Fruit fly (Drosophila melanogaster) whole organism, embryonic: ENCODE measurements around the gene CG15203.
"Not testable (repeated sequence)": the region's sequence is repeated elsewhere in the genome, so short reads cannot be mapped to it uniquely, and the experiment has no call there.

Experiments used
- Atf6 ChIP-seq: fragments of 200-800 bp; sonication (Bioruptor generic); IDR thresholded peaks from 2 replicates; pipeline ENCODE4 v1.3.6; 2022; ENCODE audit warnings: missing biosample characterization, missing genetic modification characterization
- BEAF-32 ChIP-seq: fragments of 200-800 bp; sonication (Bioruptor generic); optimal IDR thresholded peaks from 3 replicates; lab custom pipeline; 2017; ENCODE audit warnings: missing biosample characterization, missing genetic modification characterization, mild to moderate bottlenecking, moderate library complexity, missing genetic modification reagents
- CG10979 ChIP-seq: fragments of 200-800 bp; sonication (Bioruptor generic); optimal IDR thresholded peaks from 2 replicates; lab custom pipeline; 2018; ENCODE audit warnings: missing biosample characterization, mild to moderate bottlenecking, missing genetic modification characterization, moderate library complexity
- CG11247 ChIP-seq: fragments of 200-800 bp; sonication (Bioruptor generic); IDR thresholded peaks from 2 replicates; pipeline ENCODE4 v1.3.6; 2022; ENCODE audit warnings: missing biosample characterization, missing genetic modification characterization
- CG11695 ChIP-seq: fragments of 200-800 bp; sonication (Bioruptor generic); IDR thresholded peaks from 3 replicates; pipeline ENCODE4 v1.3.6; 2022; ENCODE audit warnings: missing biosample characterization, missing genetic modification characterization
- CG12155 ChIP-seq: fragments of 200-800 bp; sonication (Bioruptor generic); optimal IDR thresholded peaks from 3 replicates; lab custom pipeline; 2016; ENCODE audit warnings: missing biosample characterization, missing genetic modification characterization
- CG13123 ChIP-seq: fragments of 200-800 bp; sonication (Bioruptor generic); optimal IDR thresholded peaks from 2 replicates; lab custom pipeline; 2016; ENCODE audit warnings: missing biosample characterization, missing genetic modification characterization
- CG2202 ChIP-seq: fragments of 200-800 bp; sonication (Bioruptor generic); optimal IDR thresholded peaks from 2 replicates; lab custom pipeline; 2018; ENCODE audit warnings: missing biosample characterization, mild to moderate bottlenecking, missing genetic modification characterization
- CG31365 ChIP-seq: fragments of 200-800 bp; sonication (Bioruptor generic); optimal IDR thresholded peaks from 2 replicates; lab custom pipeline; 2018; ENCODE audit warnings: missing biosample characterization, mild to moderate bottlenecking, missing genetic modification characterization
- CG34376 ChIP-seq: fragments of 200-800 bp; sonication (Bioruptor generic); optimal IDR thresholded peaks from 2 replicates; lab custom pipeline; 2018; ENCODE audit warnings: missing biosample characterization, mild to moderate bottlenecking, missing genetic modification characterization
- CG34422 ChIP-seq: fragments of 200-800 bp; sonication (Bioruptor generic); IDR thresholded peaks from 3 replicates; pipeline ENCODE4 v1.3.6; 2022; ENCODE audit warnings: missing biosample characterization, missing genetic modification characterization
- CG43689 ChIP-seq: fragments of 200-800 bp; sonication (Bioruptor generic); IDR thresholded peaks from 2 replicates; pipeline ENCODE4 v1.3.6; 2022; ENCODE audit warnings: missing biosample characterization, missing genetic modification characterization
- CG7556 ChIP-seq: fragments of 200-800 bp; sonication (Bioruptor generic); optimal IDR thresholded peaks from 2 replicates; lab custom pipeline; 2017; ENCODE audit warnings: missing biosample characterization, mild to moderate bottlenecking, missing genetic modification characterization
- CG8089 ChIP-seq: fragments of 200-800 bp; sonication (Bioruptor generic); optimal IDR thresholded peaks from 3 replicates; lab custom pipeline; 2016; ENCODE audit warnings: missing biosample characterization, missing genetic modification characterization
- CG8388 ChIP-seq: fragments of 200-800 bp; sonication (Bioruptor generic); optimal IDR thresholded peaks from 2 replicates; lab custom pipeline; 2019; ENCODE audit warnings: missing biosample characterization, mild to moderate bottlenecking, missing genetic modification characterization, moderate library complexity
- Dll ChIP-seq: fragments of 200-800 bp; sonication (Bioruptor generic); IDR thresholded peaks from 4 replicates; pipeline ENCODE4 v1.3.6; 2022; ENCODE audit warnings: missing biosample characterization, missing genetic modification characterization; ENCODE audit not compliant: partially characterized antibody
- Doc3 ChIP-seq: fragments of 200-800 bp; sonication (Bioruptor generic); IDR thresholded peaks from 3 replicates; pipeline ENCODE4 v1.3.6; 2022; ENCODE audit warnings: missing biosample characterization, missing genetic modification characterization; ENCODE audit not compliant: partially characterized antibody
- Eip74EF ChIP-seq, 2 experiments: fragments of 200-800 bp in 1 of 2; fragments of >200 bp in 1 of 2; sonication (Bioruptor generic) in 1 of 2; optimal IDR thresholded peaks; 2 replicates each; lab custom pipeline; 2017 to 2019; ENCODE audit warnings: missing biosample characterization in 2 of 2, missing genetic modification characterization in 2 of 2, mild to moderate bottlenecking in 1 of 2, moderate library complexity in 1 of 2
- H15 ChIP-seq: fragments of 200-800 bp; sonication (Bioruptor generic); IDR thresholded peaks from 3 replicates; pipeline ENCODE4 v1.3.6; 2022; ENCODE audit warnings: missing biosample characterization, missing genetic modification characterization
- HmgZ ChIP-seq: fragments of 200-800 bp; sonication (Bioruptor generic); optimal IDR thresholded peaks from 2 replicates; lab custom pipeline; 2018; ENCODE audit warnings: missing biosample characterization, mild to moderate bottlenecking, missing genetic modification characterization
- Hmx ChIP-seq: fragments of 200-800 bp; sonication (Bioruptor generic); optimal IDR thresholded peaks from 2 replicates; lab custom pipeline; 2016; ENCODE audit warnings: missing biosample characterization, missing genetic modification characterization
- Hsf ChIP-seq: fragments of 200-800 bp; sonication (Bioruptor generic); optimal IDR thresholded peaks from 3 replicates; lab custom pipeline; 2016; ENCODE audit warnings: missing biosample characterization, missing genetic modification characterization
- Jarid2 ChIP-seq: fragments of 200-800 bp; sonication (Bioruptor generic); optimal IDR thresholded peaks from 3 replicates; lab custom pipeline; 2017; ENCODE audit warnings: mild to moderate bottlenecking, missing biosample characterization, missing genetic modification reagents, missing genetic modification characterization
- Nf-YC ChIP-seq: fragments of 200-800 bp; optimal IDR thresholded peaks from 3 replicates; lab custom pipeline; 2019; ENCODE audit warnings: missing biosample characterization, mild to moderate bottlenecking, missing genetic modification characterization, moderate library complexity
- Sry-δ ChIP-seq: fragments of 200-800 bp; sonication (Bioruptor generic); optimal IDR thresholded peaks from 2 replicates; lab custom pipeline; 2016; ENCODE audit warnings: missing biosample characterization, missing genetic modification characterization
- bcd ChIP-seq: fragments of 200-800 bp; sonication (Bioruptor generic); optimal IDR thresholded peaks from 2 replicates; lab custom pipeline; 2017; ENCODE audit warnings: missing biosample characterization, mild to moderate bottlenecking, missing genetic modification characterization
- cwo ChIP-seq: fragments of 200-800 bp; sonication (Bioruptor generic); optimal IDR thresholded peaks from 3 replicates; lab custom pipeline; 2017; ENCODE audit warnings: missing biosample characterization, missing genetic modification characterization, mild to moderate bottlenecking, moderate library complexity, missing genetic modification reagents
- dan ChIP-seq: fragments of 200-800 bp; sonication (Bioruptor generic); IDR thresholded peaks from 2 replicates; pipeline ENCODE4 v1.3.6; 2022; ENCODE audit warnings: missing biosample characterization, missing genetic modification characterization
- emc ChIP-seq: fragments of 200-800 bp; sonication (Bioruptor generic); optimal IDR thresholded peaks from 2 replicates; lab custom pipeline; 2016; ENCODE audit warnings: missing biosample characterization, missing genetic modification characterization
- en ChIP-seq: fragments of 200-800 bp; sonication (Bioruptor generic); optimal IDR thresholded peaks from 2 replicates; lab custom pipeline; 2016; ENCODE audit warnings: missing biosample characterization, missing genetic modification characterization
- exex ChIP-seq: fragments of 200-800 bp; sonication (Bioruptor generic); optimal IDR thresholded peaks from 4 replicates; lab custom pipeline; 2018; ENCODE audit warnings: missing biosample characterization, mild to moderate bottlenecking, missing genetic modification characterization, moderate library complexity
- grn ChIP-seq: fragments of 200-800 bp; sonication (Bioruptor generic); optimal IDR thresholded peaks from 3 replicates; lab custom pipeline; 2017; ENCODE audit warnings: missing biosample characterization, missing genetic modification characterization
- inv ChIP-seq: fragments of 200-800 bp; sonication (Bioruptor generic); IDR thresholded peaks from 2 replicates; pipeline ENCODE4 v1.3.6; 2022; ENCODE audit warnings: missing biosample characterization, missing genetic modification characterization; ENCODE audit not compliant: partially characterized antibody
- lov ChIP-seq, 2 experiments: fragments of 200-800 bp in 1 of 2; fragments of >200 bp in 1 of 2; sonication (Bioruptor generic) in 1 of 2; IDR thresholded peaks in 1 of 2; optimal IDR thresholded peaks in 1 of 2; 2 replicates in 1 of 2; 3 replicates in 1 of 2; pipeline versions ENCODE4 v1.3.6 to Lab custom; 2017 to 2022; ENCODE audit warnings: missing biosample characterization in 1 of 2, missing genetic modification characterization in 1 of 2
- mirr ChIP-seq: fragments of 200-800 bp; sonication (Bioruptor generic); optimal IDR thresholded peaks from 3 replicates; lab custom pipeline; 2018; ENCODE audit warnings: missing biosample characterization, mild to moderate bottlenecking, missing genetic modification characterization
- mld ChIP-seq: fragments of 200-800 bp; sonication (Bioruptor generic); IDR thresholded peaks from 3 replicates; pipeline ENCODE4 v1.3.6; 2022; ENCODE audit warnings: missing biosample characterization, missing genetic modification characterization; ENCODE audit not compliant: partially characterized antibody
- pros ChIP-seq: fragments of 200-800 bp; sonication (Bioruptor generic); optimal IDR thresholded peaks from 3 replicates; lab custom pipeline; 2019; ENCODE audit warnings: missing biosample characterization, mild to moderate bottlenecking, missing genetic modification characterization, moderate library complexity
- so ChIP-seq: fragments of 200-800 bp; sonication (Bioruptor generic); IDR thresholded peaks from 3 replicates; pipeline ENCODE4 v1.3.6; 2022; ENCODE audit warnings: missing biosample characterization, missing genetic modification characterization
- stwl ChIP-seq: fragments of 200-800 bp; sonication (Bioruptor generic); optimal IDR thresholded peaks from 3 replicates; lab custom pipeline; 2018; ENCODE audit warnings: missing biosample characterization, mild to moderate bottlenecking, missing genetic modification characterization, moderate library complexity
- sug ChIP-seq: fragments of 200-800 bp; optimal IDR thresholded peaks from 2 replicates; lab custom pipeline; 2019; ENCODE audit warnings: missing biosample characterization, mild to moderate bottlenecking, missing genetic modification characterization, moderate library complexity
- tio ChIP-seq: fragments of 200-800 bp; sonication (Bioruptor generic); optimal IDR thresholded peaks from 2 replicates; lab custom pipeline; 2017; ENCODE audit warnings: missing biosample characterization, missing genetic modification characterization, inconsistent platforms
- tna ChIP-seq: fragments of 200-800 bp; sonication (Bioruptor generic); IDR thresholded peaks from 2 replicates; pipeline ENCODE4 v1.3.6; 2022; ENCODE audit warnings: missing biosample characterization, missing genetic modification characterization; ENCODE audit not compliant: partially characterized antibody

CG15203 gene

DNA sequence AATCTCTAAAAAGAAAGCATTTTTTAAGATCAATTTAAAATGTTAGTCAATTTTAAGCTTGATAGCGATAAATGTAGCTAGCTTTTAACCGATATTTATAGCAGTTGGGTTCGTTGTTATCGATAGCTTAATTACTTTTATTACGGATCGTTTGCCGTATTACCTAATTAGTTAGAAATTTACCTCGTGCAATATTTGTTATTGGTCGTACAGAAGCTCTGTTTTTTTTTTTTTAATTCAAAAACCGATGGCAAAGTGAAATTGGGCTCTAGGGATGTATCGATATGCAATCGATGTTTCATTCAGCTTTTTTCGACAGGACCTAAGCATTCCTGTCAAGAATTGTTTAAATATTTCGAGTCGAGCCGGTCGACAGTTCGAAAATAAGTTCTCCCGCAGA is 25.8 kb downstream of the CG15203 start, which contains the start of gene CG2061 (continued):
- no peak for TF ChIP-seq Hmx (GFP tag; lab: Kevin White, UChicago)
- no peak for TF ChIP-seq CG31365 (tag; lab: Kevin White, UChicago)
- no peak for TF ChIP-seq dan (GFP tag; lab: Robert Waterston, UW)
- no peak for TF ChIP-seq CG8388 (GFP tag; lab: Kevin White, UChicago)
- TF ChIP-seq Eip74EF (GFP tag; optimal IDR thresholded peaks at IDR 0.05; lab: Kevin White, UChicago) = no peak
- TF ChIP-seq Doc3 (GFP tag; lab: Robert Waterston, UW) = peak; percentile 72; the same call in 2 of the 3 replicates
- peak; percentile 56 for TF ChIP-seq Sry-δ (GFP tag; lab: Kevin White, UChicago)
- no peak for TF ChIP-seq tio (GFP tag; lab: Kevin White, UChicago)
- TF ChIP-seq CG12155 (GFP tag; lab: Kevin White, UChicago) = no peak

DNA sequence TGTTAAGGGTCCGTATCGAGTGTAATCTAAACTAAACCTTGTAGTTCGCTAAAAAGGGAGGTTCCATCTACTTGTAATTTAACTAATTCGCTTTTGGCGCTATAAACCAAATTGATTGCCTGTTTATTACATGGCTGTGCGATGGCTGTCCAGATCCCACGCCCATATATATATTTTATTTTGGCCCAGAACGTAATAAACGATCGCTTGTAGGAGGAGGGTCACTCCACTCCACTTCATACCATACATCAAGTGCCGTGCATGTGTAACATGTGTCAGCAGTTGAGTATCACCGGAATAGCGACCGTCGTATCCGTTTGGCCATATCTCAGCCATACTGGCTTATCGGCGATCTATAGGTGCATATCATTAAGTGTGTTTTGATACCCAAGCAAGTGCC is 28.9 kb downstream of the CG15203 start:
- TF ChIP-seq cwo (GFP tag; lab: Kevin White, UChicago) (peak; percentile 48), grn (GFP tag; lab: Kevin White, UChicago) (peak; percentile 30), so (GFP tag; lab: Robert Waterston, UW) (no peak), mirr (GFP tag; lab: Kevin White, UChicago) (peak; percentile 18), exex (peak; percentile 79), CG34376 (GFP tag; lab: Kevin White, UChicago) (peak; percentile 81), CG10979 (tag; lab: Kevin White, UChicago) (no peak), sug (tag; lab: Kevin White, UChicago) (peak; percentile 51), H15 (GFP tag; lab: Robert Waterston, UW) (no peak), Doc3 (GFP tag; lab: Robert Waterston, UW) (no peak)

DNA sequence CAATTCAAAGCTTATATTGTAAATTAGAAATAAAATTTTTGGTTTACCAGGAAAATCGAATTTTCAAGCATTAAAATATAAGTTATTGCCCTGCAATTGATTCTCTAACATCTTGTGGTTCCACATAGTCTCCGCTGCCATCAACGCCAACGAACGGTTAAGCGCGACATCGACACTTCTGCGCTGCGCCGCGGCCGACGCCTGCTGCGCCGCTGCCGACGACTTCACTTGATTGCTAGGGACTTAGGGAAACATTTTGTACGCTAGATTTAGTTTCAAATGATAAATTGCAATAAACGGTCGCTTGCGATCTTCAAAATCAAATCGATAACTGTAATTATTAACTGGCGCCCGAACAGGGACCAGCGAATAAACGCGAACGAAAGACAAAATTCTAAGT is 29.6 kb downstream of the CG15203 start, which contains the start of gene CG42249:
TSS of gene CG42249 (plus strand) at position 301 of the 400 bp plus-strand sequence.
- not testable (repeated sequence) for TF ChIP-seq CG13123 (GFP tag; lab: Kevin White, UChicago); inv (GFP tag; lab: Robert Waterston, UW); CG8089
- TF ChIP-seq, all 482 proteins: peak for 0; not testable (repeated sequence) for 482

DNA sequence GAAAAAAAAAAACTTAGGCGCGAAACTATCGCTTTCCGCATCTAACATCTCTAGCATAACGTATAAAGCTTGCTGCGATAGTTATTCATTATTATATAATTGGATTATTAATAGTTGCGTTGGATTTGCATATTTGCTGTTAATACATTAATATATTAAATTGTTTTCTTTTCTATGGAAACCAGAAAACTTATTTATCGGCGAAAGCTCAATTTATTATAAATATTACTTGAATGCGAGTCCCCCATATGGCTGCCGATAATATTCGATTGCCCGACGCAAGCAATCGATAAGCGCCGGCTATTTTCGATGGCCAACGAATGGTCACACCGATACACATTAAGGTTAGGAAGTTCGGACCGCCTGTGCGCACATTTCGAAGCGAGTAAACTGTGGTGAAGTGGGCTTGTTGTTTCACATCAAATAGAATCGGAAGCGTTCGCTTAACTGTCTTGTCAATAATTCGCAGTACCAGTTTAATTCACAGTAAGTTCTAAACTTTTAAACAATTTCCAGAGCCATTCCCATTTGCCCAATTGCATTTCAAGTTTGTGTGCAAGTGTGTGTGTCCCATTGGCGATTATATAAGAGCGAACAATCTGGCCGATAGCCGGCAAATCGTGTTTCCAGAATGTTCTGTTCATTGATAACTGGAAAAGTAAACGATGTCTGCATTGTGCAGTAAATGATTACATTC is 41.9 kb downstream of the CG15203 start, which contains the start of gene Hsp60A:
TSS of gene Hsp60A (plus strand) at position 335 of the 697 bp plus-strand sequence.
- TF ChIP-seq Hsf (GFP tag; lab: Kevin White, UChicago) (peak; percentile 41), CG11247 (GFP tag; lab: Robert Waterston, UW) (0 out of 2 replicates have a peak, but pooled peaks have one; percentile 14), stwl (tag; lab: Kevin White, UChicago) (peak; percentile 50), Dll (GFP tag; lab: Robert Waterston, UW) (peak; percentile 91), CG2202 (no peak), HmgZ (tag; lab: Kevin White, UChicago) (peak; percentile 10), en (GFP tag; lab: Kevin White, UChicago) (no peak), tna (GFP tag; lab: Robert Waterston, UW) (peak; percentile 82), CG34422 (GFP tag; lab: Robert Waterston, UW) (0 out of 3 replicates have a peak, but pooled peaks have one; percentile 14), bcd (GFP tag; lab: Kevin White, UChicago) (peak; percentile 40), pros (GFP tag; lab: Kevin White, UChicago) (no peak), emc (GFP tag; lab: Kevin White, UChicago) (no peak), CG43689 (no peak), mld (0 out of 3 replicates have a peak, but pooled peaks have one; percentile 37), Atf6 (peak; percentile 43), lov (optimal IDR thresholded peaks at IDR 0.05; lab: Kevin White, UChicago) (no peak), lov (GFP tag; IDR thresholded peaks at IDR 0.05; lab: Robert Waterston, UW) (no peak), BEAF-32 (GFP tag; lab: Kevin White, UChicago) (peak; percentile 86), Jarid2 (GFP tag; lab: Kevin White, UChicago) (no peak), Nf-YC (tag; lab: Kevin White, UChicago) (peak; percentile 53), CG7556 (GFP tag; lab: Kevin White, UChicago) (peak; percentile 21), CG11695 (GFP tag; lab: Robert Waterston, UW) (no peak)
